Fruit fly (Drosophila melanogaster) whole organism, embryonic: ENCODE results near the gene VhaAC39-1.

Experiments used
- Aef1 ChIP-seq: fragments of 200-800 bp; sonication (Bioruptor generic); IDR thresholded peaks from 3 replicates; pipeline ENCODE4 v1.3.6; 2022; ENCODE audit warnings: missing biosample characterization, missing genetic modification characterization
- CG1024 ChIP-seq: fragments of 200-800 bp; sonication (Bioruptor generic); IDR thresholded peaks from 2 replicates; pipeline ENCODE4 v1.3.6; 2022; ENCODE audit warnings: missing biosample characterization, missing genetic modification characterization
- CG11247 ChIP-seq: fragments of 200-800 bp; sonication (Bioruptor generic); IDR thresholded peaks from 2 replicates; pipeline ENCODE4 v1.3.6; 2022; ENCODE audit warnings: missing biosample characterization, missing genetic modification characterization
- CG11723 ChIP-seq: fragments of 200-800 bp; sonication (Bioruptor generic); optimal IDR thresholded peaks from 2 replicates; lab custom pipeline; 2017; ENCODE audit warnings: missing biosample characterization, mild to moderate bottlenecking, missing genetic modification characterization
- CG12299 ChIP-seq: fragments of 200-800 bp; sonication (Bioruptor generic); optimal IDR thresholded peaks from 2 replicates; lab custom pipeline; 2018; ENCODE audit warnings: missing biosample characterization, mild to moderate bottlenecking, missing genetic modification characterization
- CG14014 ChIP-seq: fragments of 200-800 bp; sonication (Bioruptor generic); IDR thresholded peaks from 2 replicates; pipeline ENCODE4 v1.3.6; 2022; ENCODE audit warnings: missing biosample characterization, missing genetic modification characterization
- CG14860 ChIP-seq: fragments of 200-800 bp; sonication (Bioruptor generic); IDR thresholded peaks from 3 replicates; pipeline ENCODE4 v1.3.6; 2022; ENCODE audit warnings: missing biosample characterization, missing genetic modification characterization; ENCODE audit not compliant: partially characterized antibody
- CG15011 ChIP-seq: fragments of 200-800 bp; sonication (Bioruptor generic); optimal IDR thresholded peaks from 3 replicates; lab custom pipeline; 2018; ENCODE audit warnings: missing biosample characterization, mild to moderate bottlenecking, missing genetic modification characterization
- CG15073 ChIP-seq: fragments of 200-800 bp; sonication (Bioruptor generic); optimal IDR thresholded peaks from 2 replicates; lab custom pipeline; 2016; ENCODE audit warnings: missing biosample characterization, missing genetic modification characterization
- CG15269 ChIP-seq: fragments of 200-800 bp; sonication (Bioruptor generic); optimal IDR thresholded peaks from 2 replicates; lab custom pipeline; 2018; ENCODE audit warnings: missing biosample characterization, mild to moderate bottlenecking, missing genetic modification characterization, moderate library complexity
- CG1602 ChIP-seq: fragments of 200-800 bp; sonication (Bioruptor generic); optimal IDR thresholded peaks from 3 replicates; lab custom pipeline; 2016; ENCODE audit warnings: missing biosample characterization, missing genetic modification characterization
- CG17568 ChIP-seq: fragments of 200-800 bp; sonication (Bioruptor generic); optimal IDR thresholded peaks from 2 replicates; lab custom pipeline; 2018; ENCODE audit warnings: missing biosample characterization, mild to moderate bottlenecking, missing genetic modification characterization, moderate library complexity
- CG1792 ChIP-seq: fragments of 200-800 bp; sonication (Bioruptor generic); optimal IDR thresholded peaks from 2 replicates; lab custom pipeline; 2016; ENCODE audit warnings: missing biosample characterization, missing genetic modification characterization
- CG2202 ChIP-seq: fragments of 200-800 bp; sonication (Bioruptor generic); optimal IDR thresholded peaks from 2 replicates; lab custom pipeline; 2018; ENCODE audit warnings: missing biosample characterization, mild to moderate bottlenecking, missing genetic modification characterization
- CG2712 ChIP-seq: fragments of 200-800 bp; optimal IDR thresholded peaks from 3 replicates; lab custom pipeline; 2019; ENCODE audit warnings: missing biosample characterization, mild to moderate bottlenecking, missing genetic modification characterization, moderate library complexity
- CG32532 ChIP-seq: fragments of 200-800 bp; sonication (Bioruptor generic); IDR thresholded peaks from 2 replicates; pipeline ENCODE4 v1.3.6; 2022; ENCODE audit warnings: missing biosample characterization, missing genetic modification characterization
- CG33213 ChIP-seq: fragments of 200-800 bp; sonication (Bioruptor generic); optimal IDR thresholded peaks from 3 replicates; lab custom pipeline; 2016; ENCODE audit warnings: missing biosample characterization, missing genetic modification characterization
- CG4707 ChIP-seq: fragments of 200-800 bp; sonication (Bioruptor generic); optimal IDR thresholded peaks from 2 replicates; lab custom pipeline; 2018; ENCODE audit warnings: missing biosample characterization, mild to moderate bottlenecking, missing genetic modification characterization, moderate library complexity
- CG4820 ChIP-seq: fragments of 200-800 bp; sonication (Bioruptor generic); optimal IDR thresholded peaks from 3 replicates; lab custom pipeline; 2016; ENCODE audit warnings: missing biosample characterization, missing genetic modification characterization
- CG6654 ChIP-seq: fragments of 200-800 bp; sonication (Bioruptor generic); optimal IDR thresholded peaks from 2 replicates; lab custom pipeline; 2017; ENCODE audit warnings: missing biosample characterization, mild to moderate bottlenecking, missing genetic modification characterization
- CG6689 ChIP-seq: fragments of 200-800 bp; sonication (Bioruptor generic); IDR thresholded peaks from 2 replicates; pipeline ENCODE4 v1.3.6; 2022; ENCODE audit warnings: missing biosample characterization, missing genetic modification characterization
- CG6765 ChIP-seq: fragments of 200-800 bp; sonication (Bioruptor generic); optimal IDR thresholded peaks from 3 replicates; lab custom pipeline; 2017; ENCODE audit warnings: missing biosample characterization, mild to moderate bottlenecking, missing genetic modification characterization
- CG7786 ChIP-seq: fragments of 200-800 bp; sonication (Bioruptor generic); optimal IDR thresholded peaks from 2 replicates; lab custom pipeline; 2016; ENCODE audit warnings: missing biosample characterization, missing genetic modification characterization
- CG9932 ChIP-seq: fragments of 200-800 bp; sonication (Bioruptor generic); IDR thresholded peaks from 2 replicates; pipeline ENCODE4 v1.3.6; 2022; ENCODE audit warnings: missing biosample characterization, missing genetic modification characterization
- Chrac-16 ChIP-seq: fragments of 200-800 bp; sonication (Bioruptor generic); optimal IDR thresholded peaks from 3 replicates; lab custom pipeline; 2016; ENCODE audit warnings: missing biosample characterization, missing genetic modification characterization
- CkIIα-i1 ChIP-seq: fragments of 200-800 bp; sonication (Bioruptor generic); IDR thresholded peaks from 2 replicates; pipeline ENCODE4 v1.3.6; 2022; ENCODE audit warnings: missing biosample characterization, missing genetic modification characterization
- D ChIP-seq, 2 experiments: fragments of 200-800 bp in 1 of 2; fragments of >200 bp in 1 of 2; sonication (Bioruptor generic) in 1 of 2; optimal IDR thresholded peaks; 2 replicates in 1 of 2; 3 replicates in 1 of 2; lab custom pipeline; 2017; ENCODE audit warnings: mild to moderate bottlenecking in 1 of 2, missing biosample characterization in 1 of 2, missing genetic modification characterization in 1 of 2, missing genetic modification reagents in 1 of 2
- Dfd ChIP-seq, 2 experiments: fragments of >200 bp; optimal IDR thresholded peaks; 2 replicates each; lab custom pipeline; 2017; ENCODE audit warnings: missing biosample characterization in 2 of 2, missing genetic modification characterization in 2 of 2
- Drgx ChIP-seq: fragments of 200-800 bp; sonication (Bioruptor generic); IDR thresholded peaks from 2 replicates; pipeline ENCODE4 v1.3.6; 2022; ENCODE audit warnings: missing biosample characterization, missing genetic modification characterization
- Gug ChIP-seq: fragments of 200-800 bp; sonication (Bioruptor generic); IDR thresholded peaks from 4 replicates; pipeline ENCODE4 v1.3.6; 2022; ENCODE audit warnings: missing biosample characterization, missing genetic modification characterization
- HLH4C ChIP-seq: fragments of 200-800 bp; sonication (Bioruptor generic); IDR thresholded peaks from 3 replicates; pipeline ENCODE4 v1.3.6; 2022; ENCODE audit warnings: missing biosample characterization, missing genetic modification characterization; ENCODE audit not compliant: partially characterized antibody
- Hr51 ChIP-seq, 2 experiments: fragments of 200-800 bp; sonication (Bioruptor generic); optimal IDR thresholded peaks; 2 replicates in 1 of 2; 3 replicates in 1 of 2; lab custom pipeline; 2016 to 2018; ENCODE audit warnings: missing biosample characterization in 2 of 2, missing genetic modification characterization in 2 of 2, mild to moderate bottlenecking in 1 of 2, moderate library complexity in 1 of 2
- NC2β ChIP-seq: fragments of 200-800 bp; sonication (Bioruptor generic); optimal IDR thresholded peaks from 2 replicates; lab custom pipeline; 2016; ENCODE audit warnings: missing biosample characterization, missing genetic modification characterization
- PHDP ChIP-seq: fragments of 200-800 bp; sonication (Bioruptor generic); optimal IDR thresholded peaks from 3 replicates; lab custom pipeline; 2018; ENCODE audit warnings: missing biosample characterization, mild to moderate bottlenecking, missing genetic modification characterization, moderate library complexity
- Sin3A ChIP-seq: fragments of >200 bp; optimal IDR thresholded peaks from 2 replicates; lab custom pipeline; 2018
- Vsx1 ChIP-seq: fragments of 200-800 bp; sonication (Bioruptor generic); optimal IDR thresholded peaks from 2 replicates; lab custom pipeline; 2017; ENCODE audit warnings: missing biosample characterization, mild to moderate bottlenecking, missing genetic modification characterization, missing genetic modification reagents
- cad ChIP-seq: fragments of >200 bp; optimal IDR thresholded peaks from 2 replicates; lab custom pipeline; 2017; ENCODE audit warnings: missing biosample characterization, missing genetic modification characterization
- caup ChIP-seq: fragments of 200-800 bp; sonication (Bioruptor generic); optimal IDR thresholded peaks from 3 replicates; lab custom pipeline; 2017; ENCODE audit warnings: missing biosample characterization, mild to moderate bottlenecking, missing genetic modification characterization, moderate library complexity; ENCODE audit not compliant: severe bottlenecking
- kni ChIP-seq: fragments of 200-800 bp; sonication (Bioruptor generic); optimal IDR thresholded peaks from 3 replicates; lab custom pipeline; 2017; ENCODE audit warnings: mild to moderate bottlenecking, missing biosample characterization, missing genetic modification reagents, missing genetic modification characterization
- luna ChIP-seq: fragments of 200-800 bp; sonication (Bioruptor generic); optimal IDR thresholded peaks from 2 replicates; lab custom pipeline; 2016; ENCODE audit warnings: missing biosample characterization, missing genetic modification characterization
- nmo ChIP-seq: fragments of 200-800 bp; sonication (Bioruptor generic); optimal IDR thresholded peaks from 2 replicates; lab custom pipeline; 2018; ENCODE audit warnings: missing biosample characterization, mild to moderate bottlenecking, missing genetic modification characterization, moderate library complexity
- oc ChIP-seq: fragments of 200-800 bp; sonication (Bioruptor generic); optimal IDR thresholded peaks from 2 replicates; lab custom pipeline; 2018; ENCODE audit warnings: missing biosample characterization, mild to moderate bottlenecking, missing genetic modification characterization, moderate library complexity
- psq ChIP-seq: fragments of 200-800 bp; sonication (Bioruptor generic); optimal IDR thresholded peaks from 2 replicates; lab custom pipeline; 2017; ENCODE audit warnings: missing biosample characterization, missing genetic modification characterization
- seq ChIP-seq: fragments of 200-800 bp; sonication (Bioruptor generic); IDR thresholded peaks from 2 replicates; pipeline ENCODE4 v1.3.6; 2022; ENCODE audit warnings: missing biosample characterization, missing genetic modification characterization
- sqz ChIP-seq: fragments of 200-800 bp; sonication (Bioruptor generic); optimal IDR thresholded peaks from 3 replicates; lab custom pipeline; 2018; ENCODE audit warnings: missing biosample characterization, mild to moderate bottlenecking, missing genetic modification characterization
- trem ChIP-seq: fragments of 200-800 bp; optimal IDR thresholded peaks from 3 replicates; lab custom pipeline; 2019; ENCODE audit warnings: missing biosample characterization, mild to moderate bottlenecking, missing genetic modification characterization, moderate library complexity
- trh ChIP-seq: fragments of 200-800 bp; sonication (Bioruptor generic); optimal IDR thresholded peaks from 2 replicates; lab custom pipeline; 2016; ENCODE audit warnings: missing biosample characterization, missing genetic modification characterization
- ttk ChIP-seq: fragments of 200-800 bp; sonication (Bioruptor generic); IDR thresholded peaks from 2 replicates; pipeline ENCODE4 v2.1.2; 2022; ENCODE audit warnings: missing biosample characterization, missing genetic modification characterization
- unpg ChIP-seq: fragments of 200-800 bp; sonication (Bioruptor generic); optimal IDR thresholded peaks from 3 replicates; lab custom pipeline; 2018; ENCODE audit warnings: missing biosample characterization, mild to moderate bottlenecking, missing genetic modification characterization, moderate library complexity
- zen2 ChIP-seq: fragments of 200-800 bp; sonication (Bioruptor generic); IDR thresholded peaks from 3 replicates; pipeline ENCODE4 v1.3.6; 2022; ENCODE audit warnings: missing biosample characterization, missing genetic modification characterization; ENCODE audit not compliant: partially characterized antibody

Gene VhaAC39-1

dm6 chrX:3838648-3839047, 41.9 kb upstream of the VhaAC39-1 start (continued):
- TF ChIP-seq Hr51 (GFP tag; optimal IDR thresholded peaks at IDR 0.05; lab: Kevin White, UChicago): peak; percentile 70 to 87
- peak; percentile 76 for TF ChIP-seq CG33213 (GFP tag; lab: Kevin White, UChicago)
- no peak for TF ChIP-seq CkIIα-i1 (GFP tag; lab: Robert Waterston, UW)
- peak; percentile 77 for TF ChIP-seq Chrac-16
- no peak for TF ChIP-seq luna (GFP tag; lab: Kevin White, UChicago)
- TF ChIP-seq CG11723 (GFP tag; lab: Kevin White, UChicago): peak; percentile 75
- TF ChIP-seq caup: peak; percentile 76
- peak; percentile 39 for TF ChIP-seq CG1792
- TF ChIP-seq CG17568 (GFP tag; lab: Kevin White, UChicago): peak; percentile 73
- no peak for TF ChIP-seq D (optimal IDR thresholded peaks at IDR 0.05; lab: Kevin White, UChicago)
- peak; percentile 67 for TF ChIP-seq D (GFP tag; optimal IDR thresholded peaks at IDR 0.05; lab: Kevin White, UChicago)
- 0 out of 2 replicates have a peak, but pooled peaks have one; percentile 25 for TF ChIP-seq CG1024 (GFP tag; lab: Robert Waterston, UW)
- TF ChIP-seq psq (GFP tag; lab: Kevin White, UChicago): peak; percentile 29
- no peak for TF ChIP-seq CG15073 (GFP tag; lab: Kevin White, UChicago)
- no peak for TF ChIP-seq CG14860 (GFP tag; lab: Robert Waterston, UW)
- peak; percentile 66 for TF ChIP-seq Gug (GFP tag; lab: Robert Waterston, UW)
- TF ChIP-seq CG14014 (GFP tag; lab: Robert Waterston, UW): peak; percentile 85
- peak; percentile 81 for TF ChIP-seq nmo (GFP tag; lab: Kevin White, UChicago)
- peak; percentile 88 for TF ChIP-seq CG15269 (tag; lab: Kevin White, UChicago)
- no peak for TF ChIP-seq zen2 (GFP tag; lab: Robert Waterston, UW)
- TF ChIP-seq Dfd (GFP tag; optimal IDR thresholded peaks at IDR 0.05; lab: Kevin White, UChicago): no peak
- peak; percentile 57 for TF ChIP-seq CG6765 (GFP tag; lab: Kevin White, UChicago)
- TF ChIP-seq Vsx1 (GFP tag; lab: Kevin White, UChicago): peak; percentile 55
- peak; percentile 77 for TF ChIP-seq Aef1 (GFP tag; lab: Robert Waterston, UW)
- TF ChIP-seq CG4707: peak; percentile 55
- TF ChIP-seq CG6654: peak; percentile 17
- no peak for TF ChIP-seq HLH4C
- peak; percentile 28 for TF ChIP-seq trh (GFP tag; lab: Kevin White, UChicago)
- peak; percentile 69 for TF ChIP-seq CG11247
- peak; percentile 80 for TF ChIP-seq PHDP (tag; lab: Kevin White, UChicago)
- peak; percentile 88 for TF ChIP-seq CG9932 (GFP tag; lab: Robert Waterston, UW)
- TF ChIP-seq kni (GFP tag; lab: Kevin White, UChicago): peak; percentile 33
- no peak for TF ChIP-seq cad (GFP tag; lab: Kevin White, UChicago)
- TF ChIP-seq CG15011 (GFP tag; lab: Kevin White, UChicago): peak; percentile 26
- peak; percentile 79 for TF ChIP-seq NC2β
- peak; percentile 61 for TF ChIP-seq CG12299 (tag; lab: Kevin White, UChicago)
- peak; percentile 41 for TF ChIP-seq trem (tag; lab: Kevin White, UChicago)
- TF ChIP-seq CG7786 (GFP tag; lab: Kevin White, UChicago): peak; percentile 74
- peak; percentile 85 for TF ChIP-seq unpg (GFP tag; lab: Kevin White, UChicago)
- peak; percentile 70 for TF ChIP-seq CG6689 (GFP tag; lab: Robert Waterston, UW)
- TF ChIP-seq sqz (GFP tag; lab: Kevin White, UChicago): peak; percentile 68
- no peak for TF ChIP-seq Sin3A (lab: Kevin White, UChicago)
- peak; percentile 64 for TF ChIP-seq ttk (GFP tag; lab: Robert Waterston, UW)
- TF ChIP-seq oc (tag; lab: Kevin White, UChicago): peak; percentile 74
- TF ChIP-seq seq (GFP tag; lab: Robert Waterston, UW): peak; percentile 80
- TF ChIP-seq CG32532 (GFP tag; lab: Robert Waterston, UW): peak; percentile 87
- peak; percentile 68 for TF ChIP-seq CG4820 (GFP tag; lab: Kevin White, UChicago)
- TF ChIP-seq CG2712: peak; percentile 80
- TF ChIP-seq CG1602 (GFP tag; lab: Kevin White, UChicago): peak; percentile 68
- TF ChIP-seq CG2202 (tag; lab: Kevin White, UChicago): peak; percentile 38
- TF ChIP-seq Drgx (GFP tag; lab: Robert Waterston, UW): peak; percentile 71
